Worm (Caenorhabditis elegans) whole organism, L4 larva: Measurements from ENCODE around the gene F52E4.5.
A peak's percentile ranks its signal among the peaks of the same experiment; 100 is the strongest.

Experiments used
- D1046.2 ChIP-seq: fragments of 200-800 bp; sonication (Bioruptor generic); IDR thresholded peaks from 2 replicates; pipeline ENCODE4 v1.3.6; 2022; ENCODE audit warnings: missing genetic modification characterization, missing compliant biosample characterization
- F44E2.7 ChIP-seq: fragments of 200-800 bp; sonication (Bioruptor generic); IDR thresholded peaks from 2 replicates; pipeline ENCODE4 v2.1.2; 2022; ENCODE audit warnings: missing genetic modification characterization, missing compliant biosample characterization
- F49E8.2 ChIP-seq: sonication (generic microtip); optimal IDR thresholded peaks from 2 replicates; lab custom pipeline; 2016; ENCODE audit warnings: missing compliant biosample characterization, mild to moderate bottlenecking, missing genetic modification characterization, borderline replicate concordance
- R02D3.7 ChIP-seq: fragments of 150-350 bp; sonication (generic microtip); optimal IDR thresholded peaks from 3 replicates; lab custom pipeline; 2014; ENCODE audit warnings: missing biosample characterization, missing genetic modification characterization
- Y5F2A.4 ChIP-seq: fragments of 200-800 bp; sonication (Bioruptor generic); optimal IDR thresholded peaks from 2 replicates; lab custom pipeline; 2018; ENCODE audit warnings: mild to moderate bottlenecking, missing genetic modification characterization, missing compliant biosample characterization
- aha-1 ChIP-seq: fragments of 150-350 bp; peaks from one replicate; lab custom pipeline; 2014; ENCODE audit warnings: missing biosample characterization, missing genetic modification characterization
- aly-2 ChIP-seq: sonication (generic microtip); optimal IDR thresholded peaks from 2 replicates; lab custom pipeline; 2018; ENCODE audit warnings: missing biosample characterization, missing genetic modification characterization
- ceh-20 ChIP-seq: fragments of 200-800 bp; sonication (Bioruptor generic); IDR thresholded peaks from 2 replicates; pipeline ENCODE4 v1.3.6; 2022; ENCODE audit warnings: missing genetic modification reagents, missing genetic modification characterization, missing compliant biosample characterization
- ceh-28 ChIP-seq: fragments of 150-350 bp; optimal IDR thresholded peaks from 2 replicates; lab custom pipeline; 2014; ENCODE audit warnings: missing biosample characterization, missing genetic modification reagents, missing genetic modification characterization
- cey-2 ChIP-seq: sonication (generic microtip); optimal IDR thresholded peaks from 3 replicates; lab custom pipeline; 2017; ENCODE audit warnings: missing genetic modification characterization, mild to moderate bottlenecking, missing compliant biosample characterization, antibody characterized with exemption, borderline replicate concordance; ENCODE audit not compliant: insufficient read depth
- ctbp-1 ChIP-seq: fragments of 200-800 bp; sonication (Bioruptor generic); IDR thresholded peaks from 2 replicates; pipeline ENCODE4 v1.3.6; 2022; ENCODE audit warnings: missing genetic modification reagents, missing genetic modification characterization, missing compliant biosample characterization
- daf-19 ChIP-seq: fragments of 200-800 bp; sonication (Bioruptor generic); conservative IDR thresholded peaks from 2 replicates; pipeline ENCODE4 v1.3.6; 2022; ENCODE audit warnings: missing genetic modification characterization, missing compliant biosample characterization
- dmd-6 ChIP-seq: fragments of 200-800 bp; sonication (Bioruptor generic); IDR thresholded peaks from 2 replicates; pipeline ENCODE4 v1.3.6; 2022; ENCODE audit warnings: missing genetic modification reagents, missing genetic modification characterization, missing compliant biosample characterization
- fkh-10 ChIP-seq: fragments of 150-350 bp; optimal IDR thresholded peaks from 2 replicates; lab custom pipeline; 2014; ENCODE audit warnings: missing biosample characterization, missing genetic modification reagents, missing genetic modification characterization
- fos-1 ChIP-seq: fragments of 150-350 bp; optimal IDR thresholded peaks from 2 replicates; lab custom pipeline; 2014; ENCODE audit warnings: missing biosample characterization, missing genetic modification characterization
- hlh-11 ChIP-seq: fragments of 200-800 bp; sonication (Bioruptor generic); optimal IDR thresholded peaks from 2 replicates; lab custom pipeline; 2018; ENCODE audit warnings: mild to moderate bottlenecking, missing genetic modification characterization, missing compliant biosample characterization
- hlh-30 ChIP-seq: sonication (generic microtip); optimal IDR thresholded peaks from 2 replicates; lab custom pipeline; 2017; ENCODE audit warnings: antibody characterized with exemption, mild to moderate bottlenecking, missing genetic modification characterization, missing compliant biosample characterization; ENCODE audit not compliant: insufficient read depth
- hmg-1.1 ChIP-seq: fragments of 200-800 bp; sonication (Bioruptor generic); IDR thresholded peaks from 2 replicates; pipeline ENCODE4 v1.3.6; 2022; ENCODE audit warnings: missing genetic modification reagents, missing genetic modification characterization, missing compliant biosample characterization
- lin-1 ChIP-seq: fragments of 200-800 bp; sonication (Bioruptor generic); IDR thresholded peaks from 2 replicates; pipeline ENCODE4 v1.3.6; 2022; ENCODE audit warnings: missing genetic modification reagents, missing genetic modification characterization, missing compliant biosample characterization
- lin-29 ChIP-seq: fragments of 200-800 bp; sonication (Bioruptor generic); IDR thresholded peaks from 2 replicates; pipeline ENCODE4 v1.3.6; 2022; ENCODE audit warnings: missing genetic modification reagents, missing genetic modification characterization, missing compliant biosample characterization
- lin-38 ChIP-seq: fragments of 200-800 bp; sonication (Bioruptor generic); IDR thresholded peaks from 2 replicates; pipeline ENCODE4 v1.3.6; 2022; ENCODE audit warnings: missing genetic modification reagents, missing genetic modification characterization, missing compliant biosample characterization
- lin-39 ChIP-seq: fragments of 150-350 bp; optimal IDR thresholded peaks from 2 replicates; lab custom pipeline; 2014; ENCODE audit warnings: missing biosample characterization, missing genetic modification reagents, missing genetic modification characterization
- lsy-2 ChIP-seq, 2 experiments: fragments of 150-350 bp in 1 of 2; sonication (generic microtip) in 1 of 2; optimal IDR thresholded peaks; 2 replicates each; lab custom pipeline; 2014 to 2017; ENCODE audit warnings: missing biosample characterization in 2 of 2, missing genetic modification characterization in 2 of 2
- mdl-1 ChIP-seq, 2 experiments: fragments of 150-350 bp in 1 of 2; sonication (generic microtip) in 1 of 2; optimal IDR thresholded peaks; 2 replicates each; lab custom pipeline; 2014 to 2017; ENCODE audit warnings: missing biosample characterization in 2 of 2, missing genetic modification characterization in 2 of 2
- mdt-29 ChIP-seq: fragments of 200-800 bp; sonication (Bioruptor generic); IDR thresholded peaks from 2 replicates; pipeline ENCODE4 v1.3.6; 2022; ENCODE audit warnings: missing genetic modification reagents, missing genetic modification characterization, missing compliant biosample characterization
- mep-1 ChIP-seq: fragments of 150-350 bp; sonication (generic microtip); optimal IDR thresholded peaks from 3 replicates; lab custom pipeline; 2014; ENCODE audit warnings: missing biosample characterization, missing genetic modification characterization
- mes-2 ChIP-seq: sonication (generic microtip); optimal IDR thresholded peaks from 2 replicates; lab custom pipeline; 2016; ENCODE audit warnings: missing genotype, mild to moderate bottlenecking, missing genetic modification characterization, missing compliant biosample characterization; ENCODE audit not compliant: poor library complexity, severe bottlenecking
- mxl-2 ChIP-seq: fragments of 200-800 bp; sonication (Bioruptor generic); conservative IDR thresholded peaks from 2 replicates; pipeline ENCODE4 v1.3.6; 2022; ENCODE audit warnings: missing genetic modification reagents, missing genetic modification characterization, missing compliant biosample characterization
- nhr-10 ChIP-seq: fragments of 150-350 bp; optimal IDR thresholded peaks from 2 replicates; lab custom pipeline; 2014; ENCODE audit warnings: missing biosample characterization, missing genetic modification characterization
- nhr-102 ChIP-seq: sonication (generic microtip); optimal IDR thresholded peaks from 2 replicates; lab custom pipeline; 2016; ENCODE audit warnings: mild to moderate bottlenecking, missing genetic modification characterization, moderate library complexity, missing compliant biosample characterization
- nhr-25 ChIP-seq: sonication (generic microtip); optimal IDR thresholded peaks from 2 replicates; lab custom pipeline; 2017; ENCODE audit warnings: missing genetic modification characterization, mild to moderate bottlenecking, missing compliant biosample characterization, antibody characterized with exemption, moderate library complexity, borderline replicate concordance; ENCODE audit not compliant: insufficient read depth
- nhr-76 ChIP-seq: fragments of 150-350 bp; optimal IDR thresholded peaks from 2 replicates; lab custom pipeline; 2014; ENCODE audit warnings: missing biosample characterization, missing genetic modification characterization
- rbr-2 ChIP-seq: sonication (generic microtip); optimal IDR thresholded peaks from 2 replicates; lab custom pipeline; 2016; ENCODE audit warnings: missing genotype, missing genetic modification characterization, missing compliant biosample characterization
- sdz-12 ChIP-seq: fragments of 200-800 bp; sonication (Bioruptor generic); optimal IDR thresholded peaks from 2 replicates; lab custom pipeline; 2018; ENCODE audit warnings: mild to moderate bottlenecking, missing genetic modification characterization, missing compliant biosample characterization
- set-16 ChIP-seq: fragments of 200-800 bp; sonication (Bioruptor generic); IDR thresholded peaks from 2 replicates; pipeline ENCODE4 v1.3.6; 2022; ENCODE audit warnings: missing genetic modification reagents, missing genetic modification characterization, missing compliant biosample characterization
- snpc-1.2 ChIP-seq: fragments of 200-800 bp; sonication (Bioruptor generic); IDR thresholded peaks from 2 replicates; pipeline ENCODE4 v1.3.6; 2022; ENCODE audit warnings: missing genetic modification reagents, missing genetic modification characterization, missing compliant biosample characterization
- spr-1 ChIP-seq: sonication (generic microtip); optimal IDR thresholded peaks from 2 replicates; lab custom pipeline; 2016; ENCODE audit warnings: mild to moderate bottlenecking, missing genetic modification characterization, missing compliant biosample characterization
- unc-62 ChIP-seq, 3 experiments: fragments of 150-350 bp in 1 of 3; sonication (generic microtip); optimal IDR thresholded peaks in 2 of 3; peaks in 1 of 3; 1 replicate in 1 of 3; 2 replicates in 2 of 3; lab custom pipeline; 2014 to 2017; ENCODE audit warnings: missing biosample characterization in 3 of 3, missing genetic modification characterization in 3 of 3, missing genetic modification reagents in 3 of 3, missing genotype in 1 of 3
- ztf-11 ChIP-seq: fragments of 150-350 bp; optimal IDR thresholded peaks from 2 replicates; lab custom pipeline; 2014; ENCODE audit warnings: missing biosample characterization, missing genetic modification characterization
- ztf-7 ChIP-seq: fragments of 150-350 bp; optimal IDR thresholded peaks from 2 replicates; lab custom pipeline; 2014; ENCODE audit warnings: missing biosample characterization, missing genetic modification characterization

Gene F52E4.5

ce11 chrX:3127626-3128142 lies 40.5 kb upstream of the F52E4.5 start (continued):
- no peak for TF ChIP-seq nhr-76 (tag; lab: Kevin White, UChicago)
- no peak for TF ChIP-seq cey-2 (tag; lab: Kevin White, UChicago)
- TF ChIP-seq fos-1 = no peak
- no peak for TF ChIP-seq daf-19 (GFP tag; lab: Robert Waterston, UW)
- TF ChIP-seq sdz-12 (GFP tag; lab: Kevin White, UChicago) = no peak
- TF ChIP-seq ceh-28 (tag; lab: Kevin White, UChicago) = peak; percentile 60
- peak; percentile 98 for TF ChIP-seq mep-1 (tag; lab: Kevin White, UChicago)
- peak; percentile 83 for TF ChIP-seq mes-2 (tag; lab: Kevin White, UChicago)
- no peak for TF ChIP-seq lin-29
- TF ChIP-seq mxl-2 (GFP tag; lab: Robert Waterston, UW) = no peak; the same call in 1 of the 2 replicates
- TF ChIP-seq ztf-11 (tag; lab: Kevin White, UChicago) = no peak
- TF ChIP-seq set-16 (GFP tag; lab: Robert Waterston, UW) = peak; percentile 95
- TF ChIP-seq aly-2 (tag; lab: Kevin White, UChicago) = no peak
- no peak for TF ChIP-seq F49E8.2 (tag; lab: Kevin White, UChicago)
- peak; percentile 85 for TF ChIP-seq spr-1
- 0 out of 2 replicates have a peak, but pooled peaks have one; percentile 3 for TF ChIP-seq F44E2.7 (GFP tag; lab: Robert Waterston, UW)
- TF ChIP-seq nhr-10 (tag; lab: Kevin White, UChicago) = peak; percentile 74
- peak; percentile 96 for TF ChIP-seq nhr-25
- 0 out of 2 replicates have a peak, but pooled peaks have one; percentile 32 for TF ChIP-seq mdt-29 (GFP tag; lab: Robert Waterston, UW)
- TF ChIP-seq ztf-7 = peak; percentile 24

DNA sequence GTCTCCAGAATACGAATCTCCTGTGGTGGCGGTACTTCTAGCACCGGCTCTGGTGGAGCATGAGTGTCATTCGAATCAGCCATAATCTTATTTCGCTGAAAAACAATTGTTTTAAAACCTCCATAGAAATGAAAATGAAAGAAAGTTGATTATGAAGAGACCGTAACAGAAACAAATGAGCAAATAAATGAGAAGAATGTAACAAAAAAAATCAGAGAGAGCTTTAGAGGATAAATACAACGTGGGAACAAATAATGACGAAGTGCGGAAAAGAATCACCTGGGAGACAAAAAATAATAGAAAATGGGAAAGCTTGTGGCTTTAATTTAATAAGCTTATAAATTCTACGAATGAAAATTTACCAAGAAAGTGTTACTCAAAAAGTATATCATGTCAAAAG lies 39.8 kb upstream of the F52E4.5 start, which contains the start of gene spc-1:
Gene spc-1, minus strand, starts transcription at position 101 of the 400 bp plus-strand sequence.
- TF ChIP-seq sdz-12 (GFP tag; lab: Kevin White, UChicago) (no peak), hlh-11 (no peak)

- TF ChIP-seq mdl-1 (tag; optimal IDR thresholded peaks at IDR 0.05; lab: Kevin White, UChicago) = peak in 1 of 2 experiments; percentile 31
- TF ChIP-seq dmd-6 = 0 out of 2 replicates have a peak, but pooled peaks have one; percentile 14
- 0 out of 2 replicates have a peak, but pooled peaks have one; percentile 16 for TF ChIP-seq set-16 (GFP tag; lab: Robert Waterston, UW)
- 0 out of 2 replicates have a peak, but pooled peaks have one; percentile 49 for TF ChIP-seq ceh-20 (GFP tag; lab: Robert Waterston, UW)
- 0 out of 2 replicates have a peak, but pooled peaks have one; percentile 10 for TF ChIP-seq lin-38 (GFP tag; lab: Robert Waterston, UW)
- no peak for TF ChIP-seq hlh-30 (tag; lab: Kevin White, UChicago)
- TF ChIP-seq nhr-102 (tag; lab: Kevin White, UChicago) = no peak
- no peak for TF ChIP-seq R02D3.7
- no peak for TF ChIP-seq ztf-7
- no peak for TF ChIP-seq snpc-1.2 (GFP tag; lab: Robert Waterston, UW)
- no peak for TF ChIP-seq nhr-25
- TF ChIP-seq Y5F2A.4 (GFP tag; lab: Kevin White, UChicago) = no peak
- TF ChIP-seq nhr-76 (tag; lab: Kevin White, UChicago) = no peak
- TF ChIP-seq rbr-2 (tag; lab: Kevin White, UChicago) = peak; percentile 31
- no peak for TF ChIP-seq spr-1
- TF ChIP-seq hmg-1.1 (GFP tag; lab: Robert Waterston, UW) = peak; percentile 67
- TF ChIP-seq fkh-10 = peak; percentile 44
- no peak for TF ChIP-seq lin-29
- no peak for TF ChIP-seq lin-39
- peak; percentile 65 for TF ChIP-seq ctbp-1 (GFP tag; lab: Robert Waterston, UW)
- peak; percentile 62 for TF ChIP-seq mep-1 (tag; lab: Kevin White, UChicago)
- no peak for TF ChIP-seq lin-1
- TF ChIP-seq lsy-2 (tag; optimal IDR thresholded peaks at IDR 0.05; lab: Kevin White, UChicago) = peak in 1 of 2 experiments; percentile 42
- TF ChIP-seq aha-1 = peak; percentile 11
- no peak for TF ChIP-seq D1046.2 (GFP tag; lab: Robert Waterston, UW)
- TF ChIP-seq unc-62 (GFP tag; optimal IDR thresholded peaks at IDR 0.05 in 1 of 2; lab: Kevin White, UChicago) = no peak
- TF ChIP-seq unc-62 (tag; optimal IDR thresholded peaks at IDR 0.05; lab: Kevin White, UChicago) = no peak
These were observed 39.1 kb upstream of the F52E4.5 start for ce11 chrX:3126233-3126632.
